Worm (Caenorhabditis elegans) whole organism, L2 larva: ENCODE results near the gene Y48G9A.6.

Experiments used
- ama-1 ChIP-seq: fragments of 150-350 bp; optimal IDR thresholded peaks from 2 replicates; lab custom pipeline; 2018; ENCODE audit warnings: inconsistent platforms
- ceh-82 ChIP-seq: fragments of 150-350 bp; optimal IDR thresholded peaks from 2 replicates; lab custom pipeline; 2014; ENCODE audit warnings: missing biosample characterization, missing genetic modification characterization
- egl-27 ChIP-seq: sonication (generic microtip); optimal IDR thresholded peaks from 3 replicates; lab custom pipeline; 2017; ENCODE audit warnings: missing biosample characterization, missing genetic modification reagents, missing genetic modification characterization
- elt-1 ChIP-seq: fragments of 150-350 bp; optimal IDR thresholded peaks from 2 replicates; lab custom pipeline; 2014; ENCODE audit warnings: missing biosample characterization, missing genetic modification characterization
- elt-3 ChIP-seq: sonication (generic microtip); optimal IDR thresholded peaks from 2 replicates; lab custom pipeline; 2017; ENCODE audit warnings: missing biosample characterization, missing genetic modification characterization
- fos-1 ChIP-seq: fragments of 150-350 bp; optimal IDR thresholded peaks from 2 replicates; lab custom pipeline; 2014; ENCODE audit warnings: missing biosample characterization, missing genetic modification characterization
- nhr-12 ChIP-seq: fragments of 150-350 bp; optimal IDR thresholded peaks from 2 replicates; lab custom pipeline; 2014; ENCODE audit warnings: missing biosample characterization, missing genetic modification characterization
- nhr-25 ChIP-seq: fragments of 150-350 bp; sonication (generic microtip); optimal IDR thresholded peaks from 3 replicates; lab custom pipeline; 2014; ENCODE audit warnings: missing biosample characterization, missing genetic modification characterization
- skn-1 ChIP-seq: sonication (generic microtip); optimal IDR thresholded peaks from 2 replicates; lab custom pipeline; 2017; ENCODE audit warnings: missing biosample characterization, missing genetic modification characterization
- unc-39 ChIP-seq: fragments of 150-350 bp; optimal IDR thresholded peaks from 2 replicates; lab custom pipeline; 2014; ENCODE audit warnings: missing biosample characterization, missing genetic modification characterization
- unc-62 ChIP-seq: fragments of 150-350 bp; optimal IDR thresholded peaks from 2 replicates; lab custom pipeline; 2014; ENCODE audit warnings: missing biosample characterization, missing genetic modification reagents, missing genetic modification characterization
- ztf-11 ChIP-seq: sonication (generic microtip); optimal IDR thresholded peaks from 2 replicates; lab custom pipeline; 2017; ENCODE audit warnings: missing biosample characterization, missing genetic modification characterization

DNA sequence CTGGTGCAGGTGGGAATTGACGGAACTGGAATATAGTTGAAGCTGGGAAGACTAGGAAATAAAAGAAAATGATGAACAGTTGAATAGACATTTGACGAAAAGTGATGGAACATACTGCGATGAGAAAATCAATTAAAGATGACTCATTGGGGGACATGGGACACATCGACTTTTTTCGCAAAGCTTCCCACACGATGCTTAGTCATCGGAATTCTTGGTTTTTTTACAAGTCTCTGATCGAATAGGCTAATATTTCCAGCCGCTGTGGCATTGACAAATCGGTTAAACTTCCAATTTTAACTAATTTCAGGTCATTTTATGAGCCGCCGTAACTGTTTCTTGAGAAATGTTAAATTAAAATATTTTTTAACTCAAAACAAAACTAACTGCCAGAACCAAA lies 49.4 kb upstream of the Y48G9A.6 start, which contains the start of gene Y39A3A.3:
- TF ChIP-seq elt-1 (tag; lab: Kevin White, UChicago) (no peak), unc-62 (no peak), egl-27 (tag; lab: Kevin White, UChicago) (no peak), fos-1 (tag; lab: Kevin White, UChicago) (no peak), nhr-25 (tag; lab: Kevin White, UChicago) (no peak), ztf-11 (tag; lab: Kevin White, UChicago) (no peak), ama-1 (lab: Kevin White, UChicago) (no peak), unc-39 (no peak), skn-1 (tag; lab: Kevin White, UChicago) (no peak), ceh-82 (tag; lab: Kevin White, UChicago) (no peak), elt-3 (tag; lab: Kevin White, UChicago) (no peak), nhr-12 (tag; lab: Kevin White, UChicago) (no peak)
